Fruit fly (Drosophila melanogaster) Kc167 (cell line): ENCODE results near the gene amd.

ENCODE experiments used
- h ChIP-seq: fragments of >200 bp; optimal IDR thresholded peaks from 3 replicates; lab custom pipeline; 2018; ENCODE audit warnings: missing external identifiers
- insv ChIP-seq: fragments of >200 bp; optimal IDR thresholded peaks from 3 replicates; lab custom pipeline; 2018; ENCODE audit warnings: missing external identifiers

DNA sequence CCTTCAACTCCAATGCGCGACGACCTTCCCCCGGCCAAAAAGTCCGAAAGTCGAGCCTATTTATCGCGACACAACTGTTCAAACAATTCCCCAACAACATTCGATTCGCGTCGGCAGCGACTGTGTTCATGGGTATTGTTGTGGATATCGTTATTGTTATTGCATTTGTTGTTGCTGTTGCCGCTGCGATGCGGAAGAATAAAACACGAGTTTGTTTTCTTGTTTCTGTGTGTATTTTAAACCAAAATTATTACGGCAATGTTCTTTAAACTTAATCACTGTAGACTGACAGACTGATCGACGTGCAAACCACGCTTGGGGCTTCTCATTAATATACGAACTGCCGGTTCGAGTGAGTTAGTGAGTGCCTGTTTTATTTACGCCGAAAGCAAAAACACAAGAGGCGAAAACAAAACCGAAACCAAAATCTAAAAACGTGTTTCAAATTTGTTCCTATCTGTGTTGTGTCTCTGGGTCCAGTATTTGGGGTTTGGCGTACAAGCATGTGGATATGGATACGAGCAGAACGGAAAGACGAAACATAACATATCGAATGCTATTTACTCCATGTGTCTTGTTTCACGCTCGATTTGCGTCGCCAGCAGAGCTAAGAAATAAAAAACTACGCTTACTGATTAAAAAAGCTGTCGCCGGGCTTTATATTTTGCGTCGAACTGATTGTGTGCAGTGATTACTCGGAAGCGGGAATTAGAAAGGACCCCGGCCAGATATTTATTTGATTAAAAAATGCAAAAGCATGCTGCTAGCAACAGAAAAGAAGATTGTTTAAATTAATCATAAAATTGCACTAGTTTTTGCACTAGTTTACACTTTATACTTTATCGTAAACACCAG lies 49.8 kb downstream of the amd start:
- TF ChIP-seq insv (lab: Kevin White, UChicago) (no peak), h (no peak)
